Worm (Caenorhabditis elegans) whole organism, L2 larva: ENCODE measurements around the gene ZK105.3.

Source experiments
- ama-1 ChIP-seq: fragments of 150-350 bp; optimal IDR thresholded peaks from 2 replicates; lab custom pipeline; 2018; ENCODE audit warnings: inconsistent platforms
- fos-1 ChIP-seq: fragments of 150-350 bp; optimal IDR thresholded peaks from 2 replicates; lab custom pipeline; 2014; ENCODE audit warnings: missing biosample characterization, missing genetic modification characterization
- lin-13 ChIP-seq: fragments of 150-350 bp; optimal IDR thresholded peaks from 2 replicates; lab custom pipeline; 2014; ENCODE audit warnings: missing biosample characterization, missing genetic modification reagents, missing genetic modification characterization
- lin-39 ChIP-seq: fragments of 150-350 bp; optimal IDR thresholded peaks from 2 replicates; lab custom pipeline; 2014; ENCODE audit warnings: missing biosample characterization, missing genetic modification reagents, missing genetic modification characterization
- nhr-11 ChIP-seq: fragments of 150-350 bp; optimal IDR thresholded peaks from 2 replicates; lab custom pipeline; 2014; ENCODE audit warnings: missing biosample characterization, missing genetic modification characterization
- skn-1 ChIP-seq: sonication (generic microtip); optimal IDR thresholded peaks from 2 replicates; lab custom pipeline; 2017; ENCODE audit warnings: missing biosample characterization, missing genetic modification characterization

DNA sequence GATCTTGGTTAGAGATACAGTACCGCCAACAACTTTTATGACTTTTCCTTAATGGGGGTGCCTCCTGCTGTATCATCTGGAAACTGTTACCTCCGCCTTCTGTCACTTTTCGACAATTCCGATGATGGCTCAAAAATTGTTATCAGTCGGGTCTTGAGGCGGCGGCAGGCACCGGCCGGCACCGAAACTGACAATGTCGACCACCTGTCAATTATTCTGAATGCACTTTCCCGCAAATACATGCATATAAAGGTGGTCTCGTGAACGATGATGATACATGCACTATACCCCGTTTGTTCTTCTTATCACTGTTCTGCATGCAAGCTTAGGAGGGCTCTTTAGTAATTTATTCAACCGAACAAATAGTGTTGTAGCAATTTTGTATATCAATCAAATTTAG is 47.1 kb downstream of the ZK105.3 start:
- TF ChIP-seq nhr-11 (tag; lab: Kevin White, UChicago) (no peak), lin-13 (GFP tag; lab: Kevin White, UChicago) (no peak), ama-1 (lab: Kevin White, UChicago) (no peak), fos-1 (tag; lab: Kevin White, UChicago) (peak; percentile 84), skn-1 (tag; lab: Kevin White, UChicago) (no peak), lin-39 (tag; lab: Kevin White, UChicago) (no peak)
